Worm (Caenorhabditis elegans) whole organism, L3 larva: ENCODE results near the gene nhr-181.

ENCODE experiments used
- R02D3.7 ChIP-seq: fragments of 150-350 bp; optimal IDR thresholded peaks from 2 replicates; lab custom pipeline; 2014; ENCODE audit warnings: missing biosample characterization, missing genetic modification characterization
- ZK546.5 ChIP-seq: sonication (generic microtip); optimal IDR thresholded peaks from 2 replicates; lab custom pipeline; 2017; ENCODE audit warnings: missing biosample characterization, missing genetic modification characterization
- aly-2 ChIP-seq: fragments of 150-350 bp; optimal IDR thresholded peaks from 2 replicates; lab custom pipeline; 2014; ENCODE audit warnings: missing biosample characterization, missing genetic modification characterization
- ama-1 ChIP-seq: fragments of 150-350 bp; optimal IDR thresholded peaks from 2 replicates; lab custom pipeline; 2018
- ceh-16 ChIP-seq: sonication (generic microtip); optimal IDR thresholded peaks from 2 replicates; lab custom pipeline; 2017; ENCODE audit warnings: missing biosample characterization, missing genetic modification characterization
- ceh-82 ChIP-seq: fragments of 150-350 bp; optimal IDR thresholded peaks from 2 replicates; lab custom pipeline; 2014; ENCODE audit warnings: missing biosample characterization, missing genetic modification characterization
- ceh-9 ChIP-seq: sonication (generic microtip); optimal IDR thresholded peaks from 2 replicates; lab custom pipeline; 2018; ENCODE audit warnings: missing biosample characterization, missing genetic modification characterization
- daf-12 ChIP-seq: fragments of 150-350 bp; optimal IDR thresholded peaks from 2 replicates; lab custom pipeline; 2014; ENCODE audit warnings: missing biosample characterization, missing genetic modification reagents, missing genetic modification characterization
- egl-27 ChIP-seq: sonication (generic microtip); optimal IDR thresholded peaks from 4 replicates; lab custom pipeline; 2017; ENCODE audit warnings: missing biosample characterization, missing genetic modification reagents, missing genetic modification characterization
- egl-5 ChIP-seq: fragments of 150-350 bp; optimal IDR thresholded peaks from 2 replicates; lab custom pipeline; 2017; ENCODE audit warnings: missing biosample characterization, missing genetic modification reagents, missing genetic modification characterization, inconsistent platforms
- elt-1 ChIP-seq: fragments of 150-350 bp; optimal IDR thresholded peaks from 2 replicates; lab custom pipeline; 2014; ENCODE audit warnings: missing biosample characterization, missing genetic modification characterization
- eor-1 ChIP-seq, 2 experiments: fragments of 150-350 bp; optimal IDR thresholded peaks; 2 replicates each; lab custom pipeline; 2014 to 2018; ENCODE audit warnings: missing biosample characterization in 2 of 2, missing genetic modification characterization in 2 of 2
- fkh-10 ChIP-seq: sonication (generic microtip); optimal IDR thresholded peaks from 2 replicates; lab custom pipeline; 2017; ENCODE audit warnings: missing biosample characterization, missing genetic modification reagents, missing genetic modification characterization
- fkh-2 ChIP-seq: fragments of 150-350 bp; optimal IDR thresholded peaks from 2 replicates; lab custom pipeline; 2014; ENCODE audit warnings: missing biosample characterization, missing genetic modification reagents, missing genetic modification characterization
- fos-1 ChIP-seq: fragments of 150-350 bp; optimal IDR thresholded peaks from 2 replicates; lab custom pipeline; 2014; ENCODE audit warnings: missing biosample characterization, missing genetic modification characterization
- hmg-11 ChIP-seq: sonication (generic microtip); optimal IDR thresholded peaks from 2 replicates; lab custom pipeline; 2016; ENCODE audit warnings: missing genetic modification characterization, missing compliant biosample characterization
- jun-1 ChIP-seq: fragments of 150-350 bp; optimal IDR thresholded peaks from 2 replicates; lab custom pipeline; 2014; ENCODE audit warnings: missing biosample characterization, missing genetic modification reagents, missing genetic modification characterization
- lin-39 ChIP-seq: fragments of 150-350 bp; optimal IDR thresholded peaks from 2 replicates; lab custom pipeline; 2018; ENCODE audit warnings: missing biosample characterization, missing genetic modification reagents, missing genetic modification characterization
- lsy-12 ChIP-seq: sonication (generic microtip); optimal IDR thresholded peaks from 2 replicates; lab custom pipeline; 2016; ENCODE audit warnings: mild to moderate bottlenecking, missing genetic modification characterization, missing compliant biosample characterization
- mdl-1 ChIP-seq: fragments of 150-350 bp; optimal IDR thresholded peaks from 2 replicates; lab custom pipeline; 2014; ENCODE audit warnings: missing biosample characterization, missing genetic modification characterization
- nfya-1 ChIP-seq: sonication (generic microtip); optimal IDR thresholded peaks from 2 replicates; lab custom pipeline; 2017; ENCODE audit warnings: missing genetic modification characterization, mild to moderate bottlenecking, missing compliant biosample characterization, antibody characterized with exemption, moderate library complexity; ENCODE audit not compliant: insufficient read depth
- nhr-11 ChIP-seq: fragments of 150-350 bp; optimal IDR thresholded peaks from 2 replicates; lab custom pipeline; 2014; ENCODE audit warnings: missing biosample characterization, missing genetic modification characterization
- nhr-12 ChIP-seq: fragments of 150-350 bp; optimal IDR thresholded peaks from 2 replicates; lab custom pipeline; 2014; ENCODE audit warnings: missing biosample characterization, missing genetic modification characterization
- nhr-237 ChIP-seq: fragments of 150-350 bp; optimal IDR thresholded peaks from 2 replicates; lab custom pipeline; 2014; ENCODE audit warnings: missing biosample characterization, missing genetic modification characterization
- nhr-43 ChIP-seq: sonication (generic microtip); optimal IDR thresholded peaks from 2 replicates; lab custom pipeline; 2016; ENCODE audit warnings: mild to moderate bottlenecking, missing genetic modification characterization, missing compliant biosample characterization; ENCODE audit not compliant: poor library complexity, severe bottlenecking
- nhr-67 ChIP-seq: fragments of 150-350 bp; optimal IDR thresholded peaks from 2 replicates; lab custom pipeline; 2014; ENCODE audit warnings: missing biosample characterization, missing genetic modification characterization
- pha-4 ChIP-seq: fragments of 150-350 bp; optimal IDR thresholded peaks from 2 replicates; lab custom pipeline; 2014; ENCODE audit warnings: missing biosample characterization, missing genetic modification reagents, missing genetic modification characterization
- pqm-1 ChIP-seq: fragments of 150-350 bp; optimal IDR thresholded peaks from 2 replicates; lab custom pipeline; 2017; ENCODE audit warnings: missing biosample characterization, missing genetic modification characterization, inconsistent platforms
- sea-2 ChIP-seq: fragments of 150-350 bp; sonication (generic microtip); optimal IDR thresholded peaks from 4 replicates; lab custom pipeline; 2014; ENCODE audit warnings: missing biosample characterization, missing genetic modification reagents, missing genetic modification characterization
- skn-1 ChIP-seq: fragments of 150-350 bp; optimal IDR thresholded peaks from 2 replicates; lab custom pipeline; 2014; ENCODE audit warnings: missing biosample characterization, missing genetic modification characterization
- snpc-4 ChIP-seq: fragments of 150-350 bp; optimal IDR thresholded peaks from 2 replicates; lab custom pipeline; 2014; ENCODE audit warnings: missing biosample characterization, missing genetic modification characterization
- tbx-2 ChIP-seq: sonication (generic microtip); optimal IDR thresholded peaks from 2 replicates; lab custom pipeline; 2016; ENCODE audit warnings: mild to moderate bottlenecking, missing genetic modification characterization, missing compliant biosample characterization
- unc-62 ChIP-seq: fragments of 150-350 bp; sonication (generic microtip); optimal IDR thresholded peaks from 4 replicates; lab custom pipeline; 2014; ENCODE audit warnings: missing biosample characterization, missing genetic modification reagents, missing genetic modification characterization
- ztf-4 ChIP-seq: fragments of 150-350 bp; optimal IDR thresholded peaks from 2 replicates; lab custom pipeline; 2014; ENCODE audit warnings: missing biosample characterization, missing genetic modification characterization

nhr-181 gene

ce11 chrV:4101567-4101966 is 6.7 kb downstream of the nhr-181 start, which contains the start of gene srj-40:
TSS of gene srj-40 (plus strand) at chrV:4101867.
- no peak for TF ChIP-seq ceh-16 (tag; lab: Kevin White, UChicago)

- TF ChIP-seq mdl-1 (tag; lab: Kevin White, UChicago) (no peak), nhr-11 (tag; lab: Kevin White, UChicago) (no peak), unc-62 (GFP tag; lab: Kevin White, UChicago) (no peak), R02D3.7 (tag; lab: Kevin White, UChicago) (no peak), jun-1 (no peak), ama-1 (lab: Kevin White, UChicago) (no peak), egl-5 (no peak), aly-2 (tag; lab: Kevin White, UChicago) (no peak), lin-39 (tag; lab: Kevin White, UChicago) (no peak), tbx-2 (no peak), fkh-10 (no peak)
Observed at ce11 chrV:4104298-4104697, 9.5 kb downstream of the nhr-181 start, which contains the start of gene srj-39. TSS of gene srj-39 (plus strand) at chrV:4104598.

ce11 chrV:4106688-4107087 is 11.8 kb downstream of the nhr-181 start:
- TF ChIP-seq jun-1, result no peak
- no peak for TF ChIP-seq nhr-43 (tag; lab: Kevin White, UChicago)
- no peak for TF ChIP-seq lin-39 (tag; lab: Kevin White, UChicago)
- TF ChIP-seq nfya-1 (tag; lab: Kevin White, UChicago), result no peak
- TF ChIP-seq nhr-12, result no peak
- no peak for TF ChIP-seq ZK546.5
- TF ChIP-seq egl-5, result no peak
- TF ChIP-seq lsy-12, result no peak
- no peak for TF ChIP-seq daf-12 (tag; lab: Kevin White, UChicago)
- TF ChIP-seq snpc-4 (tag; lab: Kevin White, UChicago), result no peak
- no peak for TF ChIP-seq aly-2 (tag; lab: Kevin White, UChicago)
- TF ChIP-seq unc-62 (GFP tag; lab: Kevin White, UChicago), result no peak
- TF ChIP-seq ama-1 (lab: Kevin White, UChicago), result no peak
- no peak for TF ChIP-seq ztf-4
- no peak for TF ChIP-seq elt-1 (tag; lab: Kevin White, UChicago)

ce11 chrV:4109873-4110272 is 15.0 kb downstream of the nhr-181 start, which contains the start of gene clc-18:
TSS of gene clc-18 (minus strand) at chrV:4109973.
- TF ChIP-seq ZK546.5 (no peak), eor-1 (tag; optimal IDR thresholded peaks at IDR 0.05; lab: Kevin White, UChicago) (no peak), nhr-11 (tag; lab: Kevin White, UChicago) (no peak), nhr-12 (no peak), fkh-2 (no peak), fos-1 (tag; lab: Kevin White, UChicago) (no peak), egl-5 (no peak), jun-1 (no peak), daf-12 (tag; lab: Kevin White, UChicago) (no peak), ceh-16 (tag; lab: Kevin White, UChicago) (no peak)

ce11 chrV:4112516-4112915 is 17.7 kb downstream of the nhr-181 start, which contains the start of gene srw-134:
TSS of gene srw-134 (minus strand) at chrV:4112616.
- TF ChIP-seq egl-5, result no peak
- no peak for TF ChIP-seq nhr-11 (tag; lab: Kevin White, UChicago)
- TF ChIP-seq, all 47 proteins: peak for 0

- TF ChIP-seq ceh-82 (tag; lab: Kevin White, UChicago) (no peak), snpc-4 (tag; lab: Kevin White, UChicago) (no peak), nhr-237 (tag; lab: Kevin White, UChicago) (no peak), nhr-43 (tag; lab: Kevin White, UChicago) (no peak), ZK546.5 (no peak), daf-12 (tag; lab: Kevin White, UChicago) (no peak), eor-1 (tag; optimal IDR thresholded peaks at IDR 0.05; lab: Kevin White, UChicago) (no peak), pqm-1 (tag; lab: Kevin White, UChicago) (no peak), nhr-67 (tag; lab: Kevin White, UChicago) (no peak), ceh-9 (tag; lab: Kevin White, UChicago) (no peak), lin-39 (tag; lab: Kevin White, UChicago) (no peak), skn-1 (tag; lab: Kevin White, UChicago) (no peak), egl-27 (tag; lab: Kevin White, UChicago) (no peak), nhr-12 (no peak), egl-5 (no peak), sea-2 (GFP tag; lab: Kevin White, UChicago) (no peak), fkh-2 (no peak), hmg-11 (tag; lab: Kevin White, UChicago) (no peak), pha-4 (no peak)
Observed at ce11 chrV:4114627-4115026, 19.8 kb downstream of the nhr-181 start, which contains the start of gene srw-133. TSS of gene srw-133 (minus strand) at chrV:4114727.
